Fruit fly (Drosophila melanogaster) whole organism: ENCODE measurements around the gene CG14692.

ENCODE experiments used
- Dll ChIP-seq: fragments of >200 bp; optimal IDR thresholded peaks from 2 replicates; lab custom pipeline; 2017
- EcR ChIP-seq, 2 experiments: fragments of >200 bp; optimal IDR thresholded peaks; 2 replicates each; lab custom pipeline; 2017; ENCODE audit warnings: missing biosample characterization in 2 of 2, missing genetic modification characterization in 2 of 2, missing genetic modification reagents in 2 of 2
- usp ChIP-seq: fragments of >200 bp; optimal IDR thresholded peaks from 2 replicates; lab custom pipeline; 2017; ENCODE audit warnings: missing biosample characterization, missing genetic modification characterization, mixed read lengths

DNA sequence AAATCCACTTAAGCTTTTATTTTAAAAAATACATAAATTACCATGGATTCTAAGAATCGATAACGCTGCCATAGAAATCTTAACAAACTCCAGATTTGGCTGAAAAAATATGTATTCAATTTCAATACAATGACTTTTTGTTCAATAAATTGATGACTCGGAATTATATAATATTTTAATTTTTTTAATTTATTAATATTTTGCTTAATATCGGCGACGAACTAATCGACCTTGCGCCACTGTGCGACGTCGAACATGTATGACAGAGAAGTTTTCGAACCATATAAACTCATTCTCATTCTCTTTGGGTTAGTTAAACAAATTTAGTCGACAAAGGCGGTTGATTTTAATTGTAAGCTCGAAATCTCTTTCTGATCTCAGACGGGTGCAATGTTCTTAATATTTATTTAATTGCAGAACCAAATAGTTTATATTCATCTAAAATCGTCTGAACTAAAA lies 45.8 kb upstream of the CG14692 start, which contains the start of gene CG42394:
- TF ChIP-seq EcR (GFP tag; optimal IDR thresholded peaks at IDR 0.05; lab: Kevin White, UChicago) (no peak), Dll (lab: Kevin White, UChicago) (no peak), usp (GFP tag; lab: Kevin White, UChicago) (no peak)
